Worm (Caenorhabditis elegans) whole organism, late embryonic: ENCODE results near the gene fzy-1.

Experiments
- C38D4.7 ChIP-seq: fragments of 200-800 bp; sonication (Bioruptor generic); optimal IDR thresholded peaks from 2 replicates; lab custom pipeline; 2018; ENCODE audit warnings: mild to moderate bottlenecking, missing genetic modification characterization, moderate library complexity, missing compliant biosample characterization
- T23F11.4 ChIP-seq: fragments of 200-800 bp; sonication (Bioruptor generic); optimal IDR thresholded peaks from 2 replicates; lab custom pipeline; 2018; ENCODE audit warnings: mild to moderate bottlenecking, missing genetic modification characterization, missing compliant biosample characterization
- Y22D7AL.16 ChIP-seq: sonication (generic microtip); optimal IDR thresholded peaks from 2 replicates; lab custom pipeline; 2016; ENCODE audit warnings: missing genetic modification characterization, missing compliant biosample characterization
- ceh-18 ChIP-seq: sonication (generic microtip); optimal IDR thresholded peaks from 2 replicates; lab custom pipeline; 2016; ENCODE audit warnings: missing genetic modification characterization, missing compliant biosample characterization
- ceh-2 ChIP-seq: sonication (generic microtip); optimal IDR thresholded peaks from 2 replicates; lab custom pipeline; 2016; ENCODE audit warnings: missing genotype, missing genetic modification characterization, missing compliant biosample characterization
- ceh-22 ChIP-seq: sonication (generic microtip); optimal IDR thresholded peaks from 2 replicates; lab custom pipeline; 2017; ENCODE audit warnings: missing biosample characterization, missing genetic modification characterization
- ceh-31 ChIP-seq: sonication (generic microtip); optimal IDR thresholded peaks from 2 replicates; lab custom pipeline; 2016; ENCODE audit warnings: missing genetic modification characterization, missing compliant biosample characterization
- ceh-34 ChIP-seq: sonication (generic microtip); optimal IDR thresholded peaks from 2 replicates; lab custom pipeline; 2016; ENCODE audit warnings: mild to moderate bottlenecking, missing genetic modification characterization, missing compliant biosample characterization
- ceh-6 ChIP-seq: fragments of 200-800 bp; sonication (Bioruptor generic); optimal IDR thresholded peaks from 2 replicates; lab custom pipeline; 2018; ENCODE audit warnings: mild to moderate bottlenecking, missing genetic modification characterization, missing compliant biosample characterization
- che-1 ChIP-seq: sonication (generic microtip); optimal IDR thresholded peaks from 2 replicates; lab custom pipeline; 2016; ENCODE audit warnings: mild to moderate bottlenecking, missing genetic modification characterization, missing compliant biosample characterization
- elt-2 ChIP-seq: sonication (generic microtip); optimal IDR thresholded peaks from 2 replicates; lab custom pipeline; 2016; ENCODE audit warnings: missing genetic modification reagents, missing genetic modification characterization, missing compliant biosample characterization
- ets-4 ChIP-seq: sonication (generic microtip); optimal IDR thresholded peaks from 2 replicates; lab custom pipeline; 2016; ENCODE audit warnings: missing genetic modification characterization, missing compliant biosample characterization
- fax-1 ChIP-seq: sonication (generic microtip); optimal IDR thresholded peaks from 2 replicates; lab custom pipeline; 2016; ENCODE audit warnings: missing genotype, missing genetic modification characterization, missing compliant biosample characterization
- hlh-13 ChIP-seq: fragments of 200-800 bp; sonication (Bioruptor generic); optimal IDR thresholded peaks from 2 replicates; lab custom pipeline; 2018; ENCODE audit warnings: mild to moderate bottlenecking, missing genetic modification characterization, missing compliant biosample characterization
- hlh-30 ChIP-seq: sonication (generic microtip); optimal IDR thresholded peaks from 2 replicates; lab custom pipeline; 2017; ENCODE audit warnings: antibody characterized with exemption, missing genetic modification characterization, missing compliant biosample characterization; ENCODE audit not compliant: insufficient read depth
- lim-6 ChIP-seq: sonication (generic microtip); optimal IDR thresholded peaks from 2 replicates; lab custom pipeline; 2016; ENCODE audit warnings: missing genetic modification characterization, missing compliant biosample characterization
- nfya-1 ChIP-seq: sonication (generic microtip); optimal IDR thresholded peaks from 2 replicates; lab custom pipeline; 2017; ENCODE audit warnings: missing genetic modification characterization, mild to moderate bottlenecking, missing compliant biosample characterization, antibody characterized with exemption, moderate library complexity
- nhr-11 ChIP-seq: fragments of 150-350 bp; optimal IDR thresholded peaks from 2 replicates; lab custom pipeline; 2014; ENCODE audit warnings: missing biosample characterization, missing genetic modification characterization
- npax-4 ChIP-seq: sonication (generic microtip); optimal IDR thresholded peaks from 2 replicates; lab custom pipeline; 2016; ENCODE audit warnings: missing genetic modification characterization, missing compliant biosample characterization
- odd-2 ChIP-seq: sonication (generic microtip); optimal IDR thresholded peaks from 2 replicates; lab custom pipeline; 2017; ENCODE audit warnings: antibody characterized with exemption, mild to moderate bottlenecking, missing genetic modification characterization, missing compliant biosample characterization
- pat-9 ChIP-seq: fragments of 200-800 bp; sonication (Bioruptor generic); optimal IDR thresholded peaks from 2 replicates; lab custom pipeline; 2018; ENCODE audit warnings: mild to moderate bottlenecking, missing genetic modification characterization, moderate library complexity, missing compliant biosample characterization
- pax-1 ChIP-seq: fragments of 150-350 bp; optimal IDR thresholded peaks from 2 replicates; lab custom pipeline; 2014; ENCODE audit warnings: missing biosample characterization, missing genetic modification characterization
- pha-4 ChIP-seq: fragments of 150-350 bp; optimal IDR thresholded peaks from 2 replicates; lab custom pipeline; 2018; ENCODE audit warnings: missing biosample characterization, missing genetic modification reagents, missing genetic modification characterization
- pqm-1 ChIP-seq: sonication (generic microtip); optimal IDR thresholded peaks from 2 replicates; lab custom pipeline; 2016; ENCODE audit warnings: missing genetic modification characterization, missing compliant biosample characterization
- ref-2 ChIP-seq: sonication (generic microtip); optimal IDR thresholded peaks from 2 replicates; lab custom pipeline; 2016; ENCODE audit warnings: missing genetic modification characterization, missing compliant biosample characterization
- rnt-1 ChIP-seq: sonication (generic microtip); optimal IDR thresholded peaks from 2 replicates; lab custom pipeline; 2016; ENCODE audit warnings: missing genetic modification characterization, missing compliant biosample characterization
- sdc-2 ChIP-seq: sonication (generic microtip); optimal IDR thresholded peaks from 2 replicates; lab custom pipeline; 2016; ENCODE audit warnings: missing genotype, missing genetic modification characterization, missing compliant biosample characterization
- syd-9 ChIP-seq: sonication (generic microtip); optimal IDR thresholded peaks from 2 replicates; lab custom pipeline; 2016; ENCODE audit warnings: mild to moderate bottlenecking, missing genetic modification characterization, moderate library complexity, missing compliant biosample characterization
- tbx-2 ChIP-seq: sonication (generic microtip); optimal IDR thresholded peaks from 2 replicates; lab custom pipeline; 2016; ENCODE audit warnings: missing genetic modification characterization, missing compliant biosample characterization
- unc-3 ChIP-seq, 2 experiments: fragments of 200-800 bp in 1 of 2; sonication (Bioruptor generic) in 1 of 2; sonication (generic microtip) in 1 of 2; conservative IDR thresholded peaks in 1 of 2; optimal IDR thresholded peaks in 1 of 2; 2 replicates each; pipeline versions ENCODE4 v1.3.6 to Lab custom; 2016 to 2022; ENCODE audit warnings: missing compliant biosample characterization in 2 of 2, missing genetic modification characterization in 2 of 2, missing genetic modification reagents in 1 of 2
- unc-55 ChIP-seq: sonication (generic microtip); optimal IDR thresholded peaks from 2 replicates; lab custom pipeline; 2017; ENCODE audit warnings: missing biosample characterization, missing genetic modification reagents, missing genetic modification characterization

Gene fzy-1

DNA sequence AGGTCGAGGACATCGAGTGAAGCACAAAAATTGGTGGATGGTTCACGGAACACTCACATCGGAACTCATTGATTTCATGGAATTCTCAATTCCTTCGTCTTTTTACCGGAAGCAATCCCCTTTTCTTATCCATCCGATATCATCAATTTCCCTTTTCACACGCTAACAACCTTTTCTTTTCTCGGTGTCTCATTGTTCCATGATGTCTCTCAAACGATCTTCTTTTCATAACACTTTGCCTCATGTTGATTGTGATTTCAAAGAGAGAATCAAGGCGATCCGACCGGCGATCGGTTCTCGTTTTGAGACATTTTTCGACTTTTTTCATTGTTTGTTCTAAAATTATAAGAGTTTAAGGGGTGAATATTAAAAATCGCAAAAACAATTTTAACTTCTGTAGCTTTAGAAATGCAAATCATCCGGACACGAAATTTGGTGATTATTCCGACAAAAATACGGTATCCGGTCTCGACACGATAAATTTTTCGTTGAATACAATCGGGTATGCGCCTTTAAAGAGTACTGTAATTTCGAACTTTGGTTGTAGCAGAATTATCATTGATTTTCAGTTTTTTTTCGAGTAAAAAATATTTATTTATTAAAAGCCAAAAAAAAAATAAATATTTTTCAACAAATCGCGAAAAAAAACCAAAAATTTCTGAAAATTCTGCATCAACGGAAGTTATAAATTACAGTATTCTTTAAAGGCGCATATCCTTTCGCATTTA, 41.7 kb upstream of the fzy-1 start:
- TF ChIP-seq ceh-6 (no peak), sdc-2 (tag; lab: Kevin White, UChicago) (no peak), pha-4 (tag; lab: Kevin White, UChicago) (no peak), C38D4.7 (GFP tag; lab: Kevin White, UChicago) (no peak), tbx-2 (tag; lab: Kevin White, UChicago) (no peak), pat-9 (tag; lab: Kevin White, UChicago) (no peak), Y22D7AL.16 (tag; lab: Kevin White, UChicago) (no peak), nhr-11 (tag; lab: Kevin White, UChicago) (no peak), unc-3 (GFP tag; conservative IDR thresholded peaks at IDR 0.05; lab: Robert Waterston, UW) (no peak), unc-3 (tag; optimal IDR thresholded peaks at IDR 0.05; lab: Kevin White, UChicago) (no peak), pax-1 (tag; lab: Kevin White, UChicago) (no peak)
- TF ChIP-seq, all 69 proteins: peak for 0

DNA sequence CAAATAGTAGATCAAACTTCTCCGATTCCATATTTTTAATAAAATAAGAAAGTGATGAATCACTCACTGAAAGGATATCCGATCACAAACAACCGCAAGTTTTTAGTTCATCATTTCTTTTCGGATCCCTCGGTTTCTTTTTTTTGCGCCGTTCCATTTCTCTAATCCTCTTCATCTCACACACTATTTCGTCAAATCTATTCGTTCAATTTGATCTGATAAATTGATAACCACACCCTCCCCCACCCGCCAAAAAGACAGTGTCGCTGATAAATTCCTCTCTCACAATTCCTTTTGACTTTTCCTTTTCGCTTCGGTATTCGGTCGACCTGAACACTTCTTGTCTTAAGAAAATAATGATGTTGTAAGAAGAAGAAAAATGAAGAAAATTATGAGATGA, 41.0 kb upstream of the fzy-1 start:
- TF ChIP-seq ceh-34 (tag; lab: Kevin White, UChicago) = no peak
- TF ChIP-seq nhr-11 (tag; lab: Kevin White, UChicago) = no peak
- no peak for TF ChIP-seq lim-6
- no peak for TF ChIP-seq npax-4 (tag; lab: Kevin White, UChicago)
- peak; percentile 42 for TF ChIP-seq elt-2
- no peak for TF ChIP-seq syd-9 (tag; lab: Kevin White, UChicago)

DNA sequence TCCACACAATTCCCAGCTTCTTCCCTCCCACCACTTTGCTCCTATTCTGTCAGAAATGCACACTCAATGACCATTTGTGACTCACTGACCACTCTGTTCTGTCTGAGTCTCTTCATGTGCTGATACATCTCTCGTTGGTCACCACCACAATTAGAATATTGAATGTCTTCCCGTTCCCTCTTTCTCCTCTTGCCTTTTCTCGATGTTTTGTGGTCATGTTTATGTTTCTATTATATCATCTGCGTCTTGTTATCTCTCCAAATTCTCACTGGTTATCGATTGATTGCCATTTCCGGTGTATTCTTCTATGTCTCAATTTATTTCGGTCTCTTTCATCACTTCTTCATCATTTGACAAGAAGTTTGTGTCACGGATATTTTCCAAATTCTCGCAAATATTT, 39.7 kb upstream of the fzy-1 start:
- peak; percentile 9 for TF ChIP-seq rnt-1 (tag; lab: Kevin White, UChicago)
- peak; percentile 19 for TF ChIP-seq tbx-2 (tag; lab: Kevin White, UChicago)
- TF ChIP-seq ets-4 (tag; lab: Kevin White, UChicago) = no peak
- peak; percentile 7 for TF ChIP-seq hlh-30 (tag; lab: Kevin White, UChicago)
- no peak for TF ChIP-seq C38D4.7 (GFP tag; lab: Kevin White, UChicago)
- no peak for TF ChIP-seq ceh-2 (tag; lab: Kevin White, UChicago)
- TF ChIP-seq unc-55 (GFP tag; lab: Kevin White, UChicago) = peak; percentile 37
- no peak for TF ChIP-seq pqm-1 (tag; lab: Kevin White, UChicago)
- TF ChIP-seq T23F11.4 (GFP tag; lab: Kevin White, UChicago) = no peak
- no peak for TF ChIP-seq ref-2
- no peak for TF ChIP-seq nfya-1
- TF ChIP-seq ceh-18 (tag; lab: Kevin White, UChicago) = no peak
- TF ChIP-seq fax-1 (tag; lab: Kevin White, UChicago) = no peak
- TF ChIP-seq che-1 (tag; lab: Kevin White, UChicago) = no peak
- peak; percentile 34 for TF ChIP-seq elt-2
- TF ChIP-seq ceh-31 (tag; lab: Kevin White, UChicago) = peak; percentile 2
- TF ChIP-seq hlh-13 = no peak
- TF ChIP-seq odd-2 (tag; lab: Kevin White, UChicago) = no peak
- TF ChIP-seq ceh-34 (tag; lab: Kevin White, UChicago) = peak; percentile 30
- TF ChIP-seq, all 69 proteins: peak for 7

DNA sequence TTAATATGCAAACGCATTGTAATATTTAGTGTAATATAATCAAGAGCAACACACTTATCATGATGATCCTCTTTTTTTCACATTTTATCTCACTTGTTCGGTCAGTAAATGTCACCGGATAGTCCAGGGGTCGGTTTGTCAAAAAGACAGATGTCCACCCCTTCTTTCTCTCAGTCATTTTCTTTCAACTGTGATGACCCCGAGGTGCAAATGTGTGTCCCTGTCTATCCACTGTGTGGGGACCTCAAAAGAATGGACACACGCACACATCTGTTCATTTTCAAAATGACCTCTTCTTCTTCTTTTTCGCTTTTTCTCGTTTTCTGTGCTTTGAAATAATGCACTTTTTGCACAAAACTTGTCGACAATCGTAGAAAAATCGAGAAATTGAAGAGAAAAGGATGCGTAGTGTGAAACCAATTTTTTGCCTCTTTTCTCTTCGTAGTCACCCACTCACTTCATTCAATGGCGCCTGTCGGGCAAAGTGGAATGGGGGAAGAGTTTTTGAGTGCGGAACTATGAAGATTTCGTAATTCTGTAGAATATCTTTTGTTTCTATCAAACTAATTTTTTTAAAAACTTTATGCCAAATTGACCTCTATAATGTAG, 36.8 kb upstream of the fzy-1 start:
- TF ChIP-seq unc-55 (GFP tag; lab: Kevin White, UChicago) (peak; percentile 34), ceh-22 (tag; lab: Kevin White, UChicago) (no peak)
